Worm (Caenorhabditis elegans) whole organism, young adult: ENCODE results near the gene F22E12.3.

Experiments used
- B0035.1 ChIP-seq: sonication (generic microtip); optimal IDR thresholded peaks from 2 replicates; lab custom pipeline; 2016; ENCODE audit warnings: missing genetic modification characterization, mild to moderate bottlenecking, missing compliant biosample characterization, missing genotype, missing genetic modification reagents
- F23B12.7 ChIP-seq: sonication (generic microtip); optimal IDR thresholded peaks from 2 replicates; lab custom pipeline; 2017; ENCODE audit warnings: missing genetic modification characterization, mild to moderate bottlenecking, missing compliant biosample characterization, antibody characterized with exemption, moderate library complexity; ENCODE audit not compliant: insufficient read depth
- F52B5.7 ChIP-seq: sonication (generic microtip); optimal IDR thresholded peaks from 2 replicates; lab custom pipeline; 2016; ENCODE audit warnings: mild to moderate bottlenecking, missing genetic modification characterization, missing compliant biosample characterization
- Y67H2A.10 ChIP-seq: fragments of 200-800 bp; sonication (Bioruptor generic); conservative IDR thresholded peaks from 2 replicates; pipeline ENCODE4 v1.3.6; 2022; ENCODE audit warnings: missing genetic modification reagents, missing genetic modification characterization, missing compliant biosample characterization
- Y95B8A.8 ChIP-seq: fragments of 200-800 bp; sonication (Bioruptor generic); IDR thresholded peaks from 2 replicates; pipeline ENCODE4 v1.3.6; 2022; ENCODE audit warnings: missing genetic modification reagents, missing genetic modification characterization, missing compliant biosample characterization
- attf-5 ChIP-seq: fragments of 200-800 bp; sonication (Bioruptor generic); optimal IDR thresholded peaks from 2 replicates; lab custom pipeline; 2018; ENCODE audit warnings: mild to moderate bottlenecking, missing genetic modification characterization, missing compliant biosample characterization
- cebp-1 ChIP-seq, 2 experiments: fragments of 200-800 bp in 1 of 2; sonication (Bioruptor generic) in 1 of 2; sonication (generic microtip) in 1 of 2; IDR thresholded peaks in 1 of 2; optimal IDR thresholded peaks in 1 of 2; 2 replicates each; pipeline versions ENCODE4 v1.3.6 to Lab custom; 2017 to 2022; ENCODE audit warnings: missing compliant biosample characterization in 2 of 2, missing genetic modification characterization in 2 of 2, mild to moderate bottlenecking in 1 of 2, missing genetic modification reagents in 1 of 2, moderate library complexity in 1 of 2
- cebp-2 ChIP-seq: fragments of 200-800 bp; sonication (Bioruptor generic); IDR thresholded peaks from 2 replicates; pipeline ENCODE4 v1.3.6; 2022; ENCODE audit warnings: missing genetic modification characterization, missing compliant biosample characterization
- ceh-27 ChIP-seq: fragments of 200-800 bp; sonication (Bioruptor generic); optimal IDR thresholded peaks from 2 replicates; lab custom pipeline; 2018; ENCODE audit warnings: mild to moderate bottlenecking, missing genetic modification characterization, moderate library complexity, missing compliant biosample characterization
- ceh-40 ChIP-seq: fragments of 200-800 bp; sonication (Bioruptor generic); IDR thresholded peaks from 2 replicates; pipeline ENCODE4 v1.3.6; 2022; ENCODE audit warnings: missing genetic modification characterization, missing compliant biosample characterization
- ceh-58 ChIP-seq: fragments of 200-800 bp; sonication (Bioruptor generic); IDR thresholded peaks from 2 replicates; pipeline ENCODE4 v1.3.6; 2022; ENCODE audit warnings: missing genetic modification characterization, missing compliant biosample characterization
- egrh-3 ChIP-seq: fragments of 200-800 bp; sonication (Bioruptor generic); IDR thresholded peaks from 2 replicates; pipeline ENCODE4 v1.3.6; 2022; ENCODE audit warnings: missing genetic modification reagents, missing genetic modification characterization, missing compliant biosample characterization
- hrde-1 ChIP-seq: sonication (generic microtip); optimal IDR thresholded peaks from 2 replicates; lab custom pipeline; 2016; ENCODE audit warnings: missing genetic modification characterization, mild to moderate bottlenecking, missing compliant biosample characterization, moderate library complexity, missing genotype, missing genetic modification reagents, borderline replicate concordance
- let-607 ChIP-seq, 2 experiments: fragments of 200-800 bp in 1 of 2; sonication (Bioruptor generic) in 1 of 2; sonication (generic microtip) in 1 of 2; optimal IDR thresholded peaks; 2 replicates each; lab custom pipeline; 2016 to 2018; ENCODE audit warnings: mild to moderate bottlenecking in 2 of 2, missing compliant biosample characterization in 2 of 2, missing genetic modification characterization in 2 of 2, moderate library complexity in 2 of 2, missing genotype in 1 of 2
- lsl-1 ChIP-seq: fragments of 200-800 bp; sonication (Bioruptor generic); optimal IDR thresholded peaks from 2 replicates; lab custom pipeline; 2018; ENCODE audit warnings: mild to moderate bottlenecking, missing genetic modification characterization, moderate library complexity, missing compliant biosample characterization
- lsy-27 ChIP-seq: sonication (generic microtip); optimal IDR thresholded peaks from 2 replicates; lab custom pipeline; 2017; ENCODE audit warnings: missing genetic modification characterization, mild to moderate bottlenecking, missing compliant biosample characterization, antibody characterized with exemption, missing genotype, borderline replicate concordance; ENCODE audit not compliant: insufficient read depth
- madf-6 ChIP-seq: fragments of 200-800 bp; sonication (Bioruptor generic); IDR thresholded peaks from 2 replicates; pipeline ENCODE4 v1.3.6; 2022; ENCODE audit warnings: missing genetic modification reagents, missing genetic modification characterization, missing compliant biosample characterization
- mes-4 ChIP-seq: sonication (generic microtip); optimal IDR thresholded peaks from 2 replicates; lab custom pipeline; 2016; ENCODE audit warnings: missing genotype, missing genetic modification characterization, missing compliant biosample characterization
- mxl-1 ChIP-seq: sonication (generic microtip); optimal IDR thresholded peaks from 2 replicates; lab custom pipeline; 2016; ENCODE audit warnings: missing genetic modification characterization, missing compliant biosample characterization
- nfya-1 ChIP-seq: sonication (generic microtip); optimal IDR thresholded peaks from 2 replicates; lab custom pipeline; 2017; ENCODE audit warnings: antibody characterized with exemption, missing compliant biosample characterization, missing genetic modification characterization, borderline replicate concordance; ENCODE audit not compliant: insufficient read depth
- nfyb-1 ChIP-seq: fragments of 200-800 bp; sonication (Bioruptor generic); IDR thresholded peaks from 2 replicates; pipeline ENCODE4 v1.3.6; 2022; ENCODE audit warnings: missing genetic modification reagents, missing genetic modification characterization, missing compliant biosample characterization
- nhr-179 ChIP-seq: sonication (generic microtip); optimal IDR thresholded peaks from 2 replicates; lab custom pipeline; 2016; ENCODE audit warnings: mild to moderate bottlenecking, missing genetic modification characterization, missing compliant biosample characterization
- nhr-27 ChIP-seq: fragments of 200-800 bp; sonication (Bioruptor generic); optimal IDR thresholded peaks from 2 replicates; lab custom pipeline; 2018; ENCODE audit warnings: mild to moderate bottlenecking, missing genetic modification characterization, moderate library complexity, missing compliant biosample characterization
- nhr-90 ChIP-seq: sonication (generic microtip); optimal IDR thresholded peaks from 2 replicates; lab custom pipeline; 2016; ENCODE audit warnings: missing genotype, mild to moderate bottlenecking, missing genetic modification characterization, missing compliant biosample characterization
- rec-8 ChIP-seq, 2 experiments: sonication (generic microtip); optimal IDR thresholded peaks; 2 replicates each; lab custom pipeline; 2016; ENCODE audit warnings: mild to moderate bottlenecking in 2 of 2, missing genetic modification characterization in 2 of 2, missing genetic modification reagents in 2 of 2, missing genotype in 2 of 2, missing biosample characterization in 1 of 2, missing compliant biosample characterization in 1 of 2, moderate library complexity in 1 of 2
- rpc-1 ChIP-seq, 2 experiments: fragments of 150-350 bp in 1 of 2; sonication (generic microtip) in 1 of 2; optimal IDR thresholded peaks; 2 replicates each; lab custom pipeline; 2014 to 2018; ENCODE audit warnings: missing biosample characterization in 1 of 2, missing genetic modification characterization in 1 of 2, missing genetic modification reagents in 1 of 2, missing genotype in 1 of 2
- sea-2 ChIP-seq: fragments of 200-800 bp; sonication (Bioruptor generic); IDR thresholded peaks from 2 replicates; pipeline ENCODE4 v1.3.6; 2022; ENCODE audit warnings: missing genetic modification characterization, missing compliant biosample characterization
- snpc-1.3 ChIP-seq: sonication (generic microtip); optimal IDR thresholded peaks from 2 replicates; lab custom pipeline; 2017; ENCODE audit warnings: missing genetic modification characterization, mild to moderate bottlenecking, missing compliant biosample characterization, antibody characterized with exemption, moderate library complexity, missing genotype, missing genetic modification reagents; ENCODE audit not compliant: insufficient read depth
- snpc-3.4 ChIP-seq: sonication (generic microtip); optimal IDR thresholded peaks from 2 replicates; lab custom pipeline; 2017; ENCODE audit warnings: missing genetic modification characterization, mild to moderate bottlenecking, missing compliant biosample characterization, antibody characterized with exemption, moderate library complexity, missing genotype, missing genetic modification reagents
- tbx-9 ChIP-seq: sonication (generic microtip); optimal IDR thresholded peaks from 2 replicates; lab custom pipeline; 2016; ENCODE audit warnings: borderline replicate concordance, missing genetic modification characterization, inconsistent platforms, missing compliant biosample characterization
- tlf-1 ChIP-seq: fragments of 200-800 bp; sonication (Bioruptor generic); optimal IDR thresholded peaks from 2 replicates; lab custom pipeline; 2018; ENCODE audit warnings: mild to moderate bottlenecking, missing genetic modification characterization, missing compliant biosample characterization
- zim-3 ChIP-seq: sonication (generic microtip); optimal IDR thresholded peaks from 2 replicates; lab custom pipeline; 2017; ENCODE audit warnings: mild to moderate bottlenecking, missing genetic modification characterization, moderate library complexity, missing compliant biosample characterization
- ztf-18 ChIP-seq: sonication (generic microtip); optimal IDR thresholded peaks from 2 replicates; lab custom pipeline; 2016; ENCODE audit warnings: missing genotype, mild to moderate bottlenecking, missing genetic modification characterization, missing compliant biosample characterization

F22E12.3 gene

ce11 chrV:10423968-10424367, 39.2 kb downstream of the F22E12.3 start:
- TF ChIP-seq egrh-3, result peak; percentile 92
- TF ChIP-seq, all 124 proteins: peak for 1; not testable (repeated sequence) for 123

- TF ChIP-seq hrde-1 (tag; lab: Kevin White, UChicago) (no peak), mxl-1 (tag; lab: Kevin White, UChicago) (no peak), B0035.1 (no peak), sea-2 (no peak), let-607 (tag; optimal IDR thresholded peaks at IDR 0.05; lab: Kevin White, UChicago) (no peak), ceh-40 (no peak), rec-8 (tag; optimal IDR thresholded peaks at IDR 0.05; lab: Kevin White, UChicago) (no peak), F52B5.7 (tag; lab: Kevin White, UChicago) (no peak), rpc-1 (optimal IDR thresholded peaks at IDR 0.05; lab: Kevin White, UChicago) (no peak), rpc-1 (tag; optimal IDR thresholded peaks at IDR 0.05; lab: Kevin White, UChicago) (no peak), attf-5 (GFP tag; lab: Kevin White, UChicago) (no peak), snpc-3.4 (no peak), Y95B8A.8 (GFP tag; lab: Robert Waterston, UW) (no peak), mes-4 (tag; lab: Kevin White, UChicago) (no peak), F23B12.7 (tag; lab: Kevin White, UChicago) (no peak), nfyb-1 (GFP tag; lab: Robert Waterston, UW) (no peak), ztf-18 (tag; lab: Kevin White, UChicago) (no peak), madf-6 (GFP tag; lab: Robert Waterston, UW) (no peak), nhr-90 (no peak)
Measured at ce11 chrV:10423511-10423910, 39.7 kb downstream of the F22E12.3 start.

ce11 chrV:10421802-10422201, 41.4 kb downstream of the F22E12.3 start, which contains the start of gene col-13:
TSS of gene col-13 (minus strand) at chrV:10421902.
- TF ChIP-seq cebp-2 (GFP tag; lab: Robert Waterston, UW), result no peak
- TF ChIP-seq, all 124 proteins: peak for 0

DNA sequence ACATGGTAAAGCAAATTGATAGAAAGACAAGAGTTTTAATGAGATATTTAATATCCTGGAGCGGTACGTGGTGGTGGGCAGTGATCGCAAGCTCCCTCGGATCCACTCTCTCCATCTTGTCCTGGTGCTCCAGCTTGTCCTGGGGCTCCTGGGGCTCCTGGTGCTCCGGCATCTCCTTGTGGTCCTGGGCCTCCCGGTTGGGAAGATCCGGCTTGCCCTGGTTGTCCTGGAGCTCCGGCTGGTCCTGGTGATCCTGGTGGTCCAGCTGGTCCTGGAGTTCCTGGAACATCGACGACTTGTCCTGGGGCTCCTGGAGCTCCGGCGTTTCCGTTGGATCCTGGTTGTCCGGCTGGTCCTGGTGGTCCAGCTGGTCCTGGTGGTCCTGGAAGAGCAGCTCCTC, 42.3 kb downstream of the F22E12.3 start:
- TF ChIP-seq egrh-3, result peak; percentile 94; the same call in 1 of the 2 replicates

DNA sequence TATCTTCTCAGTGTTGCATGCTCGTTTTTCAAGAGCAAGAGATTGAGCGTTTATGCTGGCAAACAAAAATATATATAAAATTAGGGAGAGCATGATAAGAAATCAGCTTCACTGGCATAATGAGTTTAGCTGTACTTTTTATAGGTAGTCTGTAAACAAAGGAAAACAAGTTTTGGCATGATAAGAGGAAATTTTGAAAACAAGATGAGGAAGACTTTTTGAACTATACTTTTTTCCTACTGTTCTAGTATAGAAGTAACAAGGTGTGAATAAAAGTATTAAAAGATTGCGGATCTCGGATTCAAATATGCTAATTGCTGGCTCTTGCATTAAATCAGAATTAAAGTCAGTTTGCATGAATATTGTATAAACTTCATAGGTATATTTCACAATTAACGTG, 44.2 kb downstream of the F22E12.3 start, which contains the start of gene F15H10.5:
Gene F15H10.5 (minus strand): TSS at position 101 of the 400 bp plus-strand sequence.
- TF ChIP-seq cebp-1 (GFP tag; IDR thresholded peaks at IDR 0.05; lab: Robert Waterston, UW), result no peak
- no peak for TF ChIP-seq cebp-1 (tag; optimal IDR thresholded peaks at IDR 0.05; lab: Kevin White, UChicago)
- no peak for TF ChIP-seq mes-4 (tag; lab: Kevin White, UChicago)
- no peak for TF ChIP-seq ceh-27
- no peak for TF ChIP-seq nhr-27 (tag; lab: Kevin White, UChicago)
- TF ChIP-seq zim-3, result no peak
- TF ChIP-seq lsl-1 (GFP tag; lab: Kevin White, UChicago), result no peak
- no peak for TF ChIP-seq mxl-1 (tag; lab: Kevin White, UChicago)
- TF ChIP-seq Y67H2A.10 (GFP tag; lab: Robert Waterston, UW), result no peak
- no peak for TF ChIP-seq snpc-1.3 (tag; lab: Kevin White, UChicago)

DNA sequence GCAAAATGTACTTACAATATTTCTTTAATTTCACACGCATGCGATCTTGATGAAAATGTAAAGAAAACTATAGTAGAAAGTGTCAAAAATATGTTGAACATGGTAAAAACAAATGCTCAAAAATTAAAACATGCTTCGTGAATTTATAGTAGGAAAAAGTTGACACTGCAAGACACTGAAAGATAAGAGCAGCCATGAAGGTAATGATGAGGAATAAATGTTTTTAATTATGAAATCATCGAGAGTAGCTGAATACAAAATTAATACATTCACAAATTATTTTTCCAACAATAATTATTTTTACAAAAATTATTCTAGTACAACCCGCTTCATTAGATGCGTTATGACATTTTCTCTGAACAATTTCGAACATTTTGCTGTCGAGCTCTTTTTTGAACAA, 46.3 kb downstream of the F22E12.3 start, which contains the start of gene F15H10.10:
Gene F15H10.10 (minus strand): TSS at position 101 of the 400 bp plus-strand sequence.
- TF ChIP-seq rpc-1 (optimal IDR thresholded peaks at IDR 0.05; lab: Kevin White, UChicago) (no peak), rpc-1 (tag; optimal IDR thresholded peaks at IDR 0.05; lab: Kevin White, UChicago) (no peak), nfya-1 (tag; lab: Kevin White, UChicago) (no peak), nhr-179 (tag; lab: Kevin White, UChicago) (no peak), tlf-1 (GFP tag; lab: Kevin White, UChicago) (no peak), ceh-58 (no peak), tbx-9 (tag; lab: Kevin White, UChicago) (no peak), F52B5.7 (tag; lab: Kevin White, UChicago) (no peak), lsy-27 (tag; lab: Kevin White, UChicago) (no peak)
